Fruit fly (Drosophila melanogaster) S2 (cell line): Measurements from ENCODE around the gene GstT4.

Experiments
- CG8478 ChIP-seq: fragments of >200 bp; optimal IDR thresholded peaks from 2 replicates; lab custom pipeline; 2018
- CTCF ChIP-seq, 2 experiments: fragments of >200 bp; optimal IDR thresholded peaks; 2 replicates each; lab custom pipeline; 2018

DNA sequence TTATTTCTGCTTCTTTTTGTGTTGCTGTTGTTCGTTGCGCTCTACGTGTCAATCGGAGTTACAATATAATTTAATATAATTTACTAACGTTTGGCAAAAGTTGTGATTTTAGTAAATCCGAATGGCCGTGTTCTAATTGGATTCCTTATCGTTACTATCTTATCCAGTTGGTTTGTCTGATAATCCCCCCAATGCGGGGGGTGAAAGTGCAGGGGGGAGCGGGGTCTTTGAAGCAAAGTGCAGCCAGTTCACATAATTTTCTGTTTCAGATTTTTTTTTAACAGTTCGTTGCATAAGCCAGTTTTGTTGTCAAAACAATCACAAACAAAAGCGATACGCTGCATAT lies 32.9 kb upstream of the GstT4 start:
- TF ChIP-seq CTCF (optimal IDR thresholded peaks at IDR 0.05; lab: Kevin White, UChicago) (no peak), CG8478 (lab: Kevin White, UChicago) (no peak)
